Fruit fly (Drosophila melanogaster) whole organism, wandering third instar larva: ENCODE results near the gene CG1271.

Source experiments
- Abd-B ChIP-seq: fragments of >200 bp; optimal IDR thresholded peaks from 2 replicates; lab custom pipeline; 2017; ENCODE audit warnings: missing biosample characterization, missing genetic modification characterization
- CG32264 ChIP-seq: fragments of 200-800 bp; sonication (Bioruptor generic); optimal IDR thresholded peaks from 2 replicates; lab custom pipeline; 2016; ENCODE audit warnings: missing biosample characterization, missing genetic modification characterization
- CG9705 ChIP-seq: fragments of 200-800 bp; sonication (Bioruptor generic); optimal IDR thresholded peaks from 2 replicates; lab custom pipeline; 2018; ENCODE audit warnings: missing biosample characterization, mild to moderate bottlenecking, missing genetic modification characterization
- CrebA ChIP-seq: fragments of 200-800 bp; sonication (Bioruptor generic); optimal IDR thresholded peaks from 2 replicates; lab custom pipeline; 2016; ENCODE audit warnings: missing biosample characterization, mild to moderate bottlenecking, missing genetic modification characterization, borderline replicate concordance
- Dfd ChIP-seq: fragments of >200 bp; optimal IDR thresholded peaks from 2 replicates; lab custom pipeline; 2017; ENCODE audit warnings: missing biosample characterization, missing genetic modification characterization
- Dif ChIP-seq: fragments of 200-275, 200-300 bp; sonication (Bioruptor generic); optimal IDR thresholded peaks from 2 replicates; lab custom pipeline; 2018; ENCODE audit warnings: missing biosample characterization, missing genetic modification characterization; ENCODE audit not compliant: partially characterized antibody
- GATAd ChIP-seq: sonication (Bioruptor generic); optimal IDR thresholded peaks from 2 replicates; lab custom pipeline; 2016; ENCODE audit warnings: missing biosample characterization, missing genetic modification characterization
- HLH106 ChIP-seq: fragments of 200-800 bp; optimal IDR thresholded peaks from 3 replicates; lab custom pipeline; 2019; ENCODE audit warnings: missing biosample characterization, mild to moderate bottlenecking, missing genetic modification characterization, moderate library complexity
- Hnf4 ChIP-seq: fragments of 200-800 bp; sonication (Bioruptor generic); optimal IDR thresholded peaks from 2 replicates; lab custom pipeline; 2016; ENCODE audit warnings: missing biosample characterization, mild to moderate bottlenecking, missing genetic modification characterization
- Hr78 ChIP-seq: fragments of >200 bp; optimal IDR thresholded peaks from 2 replicates; lab custom pipeline; 2017; ENCODE audit warnings: missing biosample characterization, missing genetic modification characterization
- Hr83 ChIP-seq: fragments of 200-300 bp; sonication (Bioruptor generic); optimal IDR thresholded peaks from 2 replicates; lab custom pipeline; 2016; ENCODE audit warnings: missing biosample characterization, mild to moderate bottlenecking, missing genetic modification characterization, moderate library complexity; ENCODE audit not compliant: poor library complexity, severe bottlenecking
- Jra ChIP-seq: sonication (Bioruptor generic); optimal IDR thresholded peaks from 2 replicates; lab custom pipeline; 2016; ENCODE audit warnings: missing biosample characterization, missing genetic modification characterization
- Mio ChIP-seq: sonication (Bioruptor generic); optimal IDR thresholded peaks from 2 replicates; lab custom pipeline; 2016; ENCODE audit warnings: missing biosample characterization, missing genetic modification characterization
- Myc ChIP-seq: fragments of >200 bp; optimal IDR thresholded peaks from 2 replicates; lab custom pipeline; 2017
- N ChIP-seq: fragments of >200 bp; optimal IDR thresholded peaks from 2 replicates; lab custom pipeline; 2018; ENCODE audit warnings: missing biosample characterization, missing external identifiers, missing genetic modification characterization
- OdsH ChIP-seq: fragments of 200-800 bp; sonication (Bioruptor generic); optimal IDR thresholded peaks from 2 replicates; lab custom pipeline; 2016; ENCODE audit warnings: missing biosample characterization, mild to moderate bottlenecking, missing genetic modification characterization
- Rel ChIP-seq, 2 experiments: fragments of 200-800 bp; sonication (Bioruptor generic) in 1 of 2; optimal IDR thresholded peaks; 2 replicates in 1 of 2; 3 replicates in 1 of 2; lab custom pipeline; 2016 to 2019; ENCODE audit warnings: mild to moderate bottlenecking in 2 of 2, missing biosample characterization in 2 of 2, missing genetic modification characterization in 2 of 2, moderate library complexity in 1 of 2
- Sp1 ChIP-seq: fragments of 200-800 bp; sonication (Bioruptor generic); optimal IDR thresholded peaks from 3 replicates; lab custom pipeline; 2019; ENCODE audit warnings: missing biosample characterization, mild to moderate bottlenecking, missing genetic modification characterization, moderate library complexity
- Vsx2 ChIP-seq: fragments of 200-300, 225-300 bp; sonication (Bioruptor generic); optimal IDR thresholded peaks from 2 replicates; lab custom pipeline; 2018; ENCODE audit warnings: missing biosample characterization, missing genetic modification characterization; ENCODE audit not compliant: partially characterized antibody
- br ChIP-seq: fragments of 200-800 bp; sonication (Bioruptor generic); optimal IDR thresholded peaks from 2 replicates; lab custom pipeline; 2016; ENCODE audit warnings: missing biosample characterization, missing genetic modification characterization
- brk ChIP-seq: fragments of 200-800 bp; sonication (Bioruptor generic); optimal IDR thresholded peaks from 2 replicates; lab custom pipeline; 2016; ENCODE audit warnings: missing biosample characterization, mild to moderate bottlenecking, missing genetic modification characterization
- dl ChIP-seq, 2 experiments: fragments of 175-275, 200-275 bp in 1 of 2; fragments of 200-275 bp in 1 of 2; sonication (Bioruptor generic); optimal IDR thresholded peaks; lab custom pipeline; 2018; ENCODE audit warnings: mild to moderate bottlenecking in 2 of 2, missing biosample characterization in 2 of 2, missing genetic modification characterization in 2 of 2, moderate library complexity in 2 of 2; ENCODE audit not compliant: partially characterized antibody in 2 of 2, insufficient read depth in 1 of 2
- dmrt93B ChIP-seq: fragments of 200-800 bp; sonication (Bioruptor generic); optimal IDR thresholded peaks from 2 replicates; lab custom pipeline; 2018; ENCODE audit warnings: missing biosample characterization, mild to moderate bottlenecking, missing genetic modification characterization
- dsf ChIP-seq: sonication (Bioruptor generic); optimal IDR thresholded peaks from 2 replicates; lab custom pipeline; 2016; ENCODE audit warnings: missing biosample characterization, missing genetic modification characterization, borderline replicate concordance
- ey ChIP-seq: fragments of 200-800 bp; sonication (Bioruptor generic); optimal IDR thresholded peaks from 2 replicates; lab custom pipeline; 2016; ENCODE audit warnings: missing biosample characterization, missing genetic modification characterization
- foxo ChIP-seq, 2 experiments: fragments of 200-800 bp; sonication (Bioruptor generic); optimal IDR thresholded peaks; 2 replicates in 1 of 2; 3 replicates in 1 of 2; lab custom pipeline; 2016 to 2017; ENCODE audit warnings: missing biosample characterization in 2 of 2, missing genetic modification characterization in 2 of 2
- fru ChIP-seq: fragments of 200-800 bp; sonication (Bioruptor generic); optimal IDR thresholded peaks from 3 replicates; lab custom pipeline; 2016; ENCODE audit warnings: missing biosample characterization, mild to moderate bottlenecking, missing genetic modification characterization
- h ChIP-seq: fragments of 200-800 bp; sonication (Bioruptor generic); optimal IDR thresholded peaks from 3 replicates; lab custom pipeline; 2016; ENCODE audit warnings: missing biosample characterization, mild to moderate bottlenecking, missing genetic modification characterization
- jim ChIP-seq: fragments of 175-275, 200-325 bp; sonication (Bioruptor generic); optimal IDR thresholded peaks from 2 replicates; lab custom pipeline; 2016; ENCODE audit warnings: missing biosample characterization, mild to moderate bottlenecking, missing genetic modification characterization
- lola ChIP-seq: fragments of >200 bp; optimal IDR thresholded peaks from 2 replicates; lab custom pipeline; 2017; ENCODE audit warnings: missing biosample characterization, missing genetic modification characterization
- pan ChIP-seq: fragments of >200 bp; optimal IDR thresholded peaks from 2 replicates; lab custom pipeline; 2017
- psq ChIP-seq: fragments of 200-800 bp; sonication (Bioruptor generic); optimal IDR thresholded peaks from 3 replicates; lab custom pipeline; 2017; ENCODE audit warnings: missing biosample characterization, mild to moderate bottlenecking, missing genetic modification characterization, moderate library complexity
- rgr ChIP-seq: fragments of 200-800 bp; sonication (Bioruptor generic); optimal IDR thresholded peaks from 3 replicates; lab custom pipeline; 2016; ENCODE audit warnings: missing biosample characterization, mild to moderate bottlenecking, missing genetic modification characterization
- sage ChIP-seq: fragments of 200-800 bp; sonication (Bioruptor generic); optimal IDR thresholded peaks from 2 replicates; lab custom pipeline; 2016; ENCODE audit warnings: missing biosample characterization, mild to moderate bottlenecking, missing genetic modification characterization
- sv ChIP-seq: fragments of 200-800 bp; sonication (Bioruptor generic); optimal IDR thresholded peaks from 3 replicates; lab custom pipeline; 2016; ENCODE audit warnings: missing biosample characterization, missing genetic modification characterization
- tai ChIP-seq: sonication (Bioruptor generic); optimal IDR thresholded peaks from 2 replicates; lab custom pipeline; 2016; ENCODE audit warnings: missing biosample characterization, missing genetic modification characterization
- usp ChIP-seq: fragments of >200 bp; optimal IDR thresholded peaks from 2 replicates; lab custom pipeline; 2017; ENCODE audit warnings: missing biosample characterization, missing genetic modification characterization
- woc ChIP-seq: sonication (Bioruptor generic); optimal IDR thresholded peaks from 2 replicates; lab custom pipeline; 2016; ENCODE audit warnings: missing biosample characterization, mild to moderate bottlenecking, missing genetic modification characterization

The CG1271 gene

dm6 chr3L:3037822-3038563 lies 14.3 kb upstream of the CG1271 start:
- TF ChIP-seq dl (GFP tag; optimal IDR thresholded peaks at IDR 0.05; lab: Kevin White, UChicago; ENCODE audit: insufficient read depth in 1 of 2, partially characterized antibody in 2 of 2) (peak in 1 of 2 experiments; percentile 7), Rel (GFP tag; optimal IDR thresholded peaks at IDR 0.05; lab: Kevin White, UChicago) (no peak), Rel (tag; optimal IDR thresholded peaks at IDR 0.05; lab: Kevin White, UChicago) (peak; percentile 98), h (GFP tag; lab: Kevin White, UChicago) (no peak), psq (GFP tag; lab: Kevin White, UChicago) (peak; percentile 68)

dm6 chr3L:3042150-3043049 lies 9.9 kb upstream of the CG1271 start, which contains the start of gene Prx4:
Prx4 (plus strand) TSS chr3L:3042359.
- TF ChIP-seq CG32264 (peak; percentile 18), Jra (peak; percentile 13), Vsx2 (no peak), sage (GFP tag; lab: Kevin White, UChicago) (no peak), foxo (GFP tag; optimal IDR thresholded peaks at IDR 0.05; lab: Kevin White, UChicago) (peak in 1 of 2 experiments; percentile 85), CrebA (GFP tag; lab: Kevin White, UChicago) (no peak), br (GFP tag; lab: Kevin White, UChicago) (peak; percentile 70), OdsH (GFP tag; lab: Kevin White, UChicago) (peak; percentile 42), usp (no peak), Hr78 (GFP tag; lab: Kevin White, UChicago) (no peak), psq (GFP tag; lab: Kevin White, UChicago) (peak; percentile 49), Hnf4 (peak; percentile 64), lola (GFP tag; lab: Kevin White, UChicago) (no peak), ey (peak; percentile 49), sv (GFP tag; lab: Kevin White, UChicago) (peak; percentile 25), N (GFP tag; lab: Kevin White, UChicago) (no peak), rgr (peak; percentile 64), Sp1 (GFP tag; lab: Kevin White, UChicago) (peak; percentile 51), fru (GFP tag; lab: Kevin White, UChicago) (peak; percentile 78), Mio (GFP tag; lab: Kevin White, UChicago) (no peak), HLH106 (peak; percentile 57), brk (GFP tag; lab: Kevin White, UChicago) (no peak), dmrt93B (GFP tag; lab: Kevin White, UChicago) (peak; percentile 29), Dif (GFP tag; lab: Kevin White, UChicago) (no peak), CG9705 (no peak), dsf (GFP tag; lab: Kevin White, UChicago) (no peak), Rel (GFP tag; optimal IDR thresholded peaks at IDR 0.05; lab: Kevin White, UChicago) (no peak), Rel (tag; optimal IDR thresholded peaks at IDR 0.05; lab: Kevin White, UChicago) (no peak), jim (GFP tag; lab: Kevin White, UChicago) (no peak), GATAd (GFP tag; lab: Kevin White, UChicago) (no peak), Abd-B (no peak), Dfd (GFP tag; lab: Kevin White, UChicago) (no peak), h (GFP tag; lab: Kevin White, UChicago) (peak; percentile 48), Myc (lab: Kevin White, UChicago) (no peak), tai (GFP tag; lab: Kevin White, UChicago) (no peak), Hr83 (GFP tag; lab: Kevin White, UChicago) (no peak), woc (GFP tag; lab: Kevin White, UChicago) (peak; percentile 31), pan (lab: Kevin White, UChicago) (no peak), dl (GFP tag; optimal IDR thresholded peaks at IDR 0.05; lab: Kevin White, UChicago; ENCODE audit: insufficient read depth in 1 of 2, partially characterized antibody in 2 of 2) (no peak)
